Worm (Caenorhabditis elegans) whole organism, L4 larva: ENCODE measurements around the gene bec-1.

Experiments
- F44E2.7 ChIP-seq: fragments of 200-800 bp; sonication (Bioruptor generic); IDR thresholded peaks from 2 replicates; pipeline ENCODE4 v2.1.2; 2022; ENCODE audit warnings: missing genetic modification characterization, missing compliant biosample characterization
- T20F7.1 ChIP-seq: fragments of 200-800 bp; sonication (Bioruptor generic); optimal IDR thresholded peaks from 2 replicates; lab custom pipeline; 2018; ENCODE audit warnings: mild to moderate bottlenecking, missing genetic modification characterization, missing compliant biosample characterization
- Y48G9A.11 ChIP-seq: fragments of 200-800 bp; sonication (Bioruptor generic); IDR thresholded peaks from 2 replicates; pipeline ENCODE4 v1.3.6; 2022; ENCODE audit warnings: missing genetic modification reagents, missing genetic modification characterization, missing compliant biosample characterization
- Y75B8A.6 ChIP-seq: fragments of 200-800 bp; sonication (Bioruptor generic); IDR thresholded peaks from 2 replicates; pipeline ENCODE4 v1.3.6; 2022; ENCODE audit warnings: missing genetic modification reagents, missing genetic modification characterization, missing compliant biosample characterization
- arid-1 ChIP-seq: fragments of 200-800 bp; sonication (Bioruptor generic); conservative IDR thresholded peaks from 2 replicates; pipeline ENCODE4 v1.3.6; 2022; ENCODE audit warnings: missing genetic modification reagents, missing genetic modification characterization, missing compliant biosample characterization
- ceh-28 ChIP-seq: fragments of 150-350 bp; optimal IDR thresholded peaks from 2 replicates; lab custom pipeline; 2014; ENCODE audit warnings: missing biosample characterization, missing genetic modification reagents, missing genetic modification characterization
- daf-19 ChIP-seq: fragments of 200-800 bp; sonication (Bioruptor generic); conservative IDR thresholded peaks from 2 replicates; pipeline ENCODE4 v1.3.6; 2022; ENCODE audit warnings: missing genetic modification characterization, missing compliant biosample characterization
- dmd-6 ChIP-seq: fragments of 200-800 bp; sonication (Bioruptor generic); IDR thresholded peaks from 2 replicates; pipeline ENCODE4 v1.3.6; 2022; ENCODE audit warnings: missing genetic modification reagents, missing genetic modification characterization, missing compliant biosample characterization
- dpl-1 ChIP-seq: fragments of 150-350 bp; optimal IDR thresholded peaks from 2 replicates; lab custom pipeline; 2014; ENCODE audit warnings: missing biosample characterization, missing genetic modification reagents, missing genetic modification characterization
- hlh-30 ChIP-seq: sonication (generic microtip); optimal IDR thresholded peaks from 2 replicates; lab custom pipeline; 2017; ENCODE audit warnings: antibody characterized with exemption, mild to moderate bottlenecking, missing genetic modification characterization, missing compliant biosample characterization; ENCODE audit not compliant: insufficient read depth
- lim-7 ChIP-seq: fragments of 200-800 bp; sonication (Bioruptor generic); IDR thresholded peaks from 2 replicates; pipeline ENCODE4 v1.3.6; 2022; ENCODE audit warnings: missing genetic modification characterization, missing compliant biosample characterization
- madf-5 ChIP-seq, 2 experiments: fragments of 200-800 bp; sonication (Bioruptor generic); IDR thresholded peaks; 2 replicates each; pipeline ENCODE4 v1.3.6; 2022; ENCODE audit warnings: missing compliant biosample characterization in 2 of 2, missing genetic modification characterization in 2 of 2
- mes-2 ChIP-seq: sonication (generic microtip); optimal IDR thresholded peaks from 2 replicates; lab custom pipeline; 2016; ENCODE audit warnings: missing genotype, mild to moderate bottlenecking, missing genetic modification characterization, missing compliant biosample characterization; ENCODE audit not compliant: poor library complexity, severe bottlenecking
- nhr-25 ChIP-seq: sonication (generic microtip); optimal IDR thresholded peaks from 2 replicates; lab custom pipeline; 2017; ENCODE audit warnings: missing genetic modification characterization, mild to moderate bottlenecking, missing compliant biosample characterization, antibody characterized with exemption, moderate library complexity, borderline replicate concordance; ENCODE audit not compliant: insufficient read depth
- nhr-76 ChIP-seq: fragments of 150-350 bp; optimal IDR thresholded peaks from 2 replicates; lab custom pipeline; 2014; ENCODE audit warnings: missing biosample characterization, missing genetic modification characterization
- pha-4 ChIP-seq, 2 experiments: fragments of 150-350 bp in 1 of 2; fragments of 200-800 bp in 1 of 2; sonication (Bioruptor generic) in 1 of 2; IDR thresholded peaks in 1 of 2; optimal IDR thresholded peaks in 1 of 2; 2 replicates each; pipeline versions ENCODE4 v1.3.6 to Lab custom; 2014 to 2022; ENCODE audit warnings: missing genetic modification characterization in 2 of 2, missing genetic modification reagents in 2 of 2, missing biosample characterization in 1 of 2, missing compliant biosample characterization in 1 of 2
- tag-97 ChIP-seq: fragments of 200-800 bp; sonication (Bioruptor generic); IDR thresholded peaks from 2 replicates; pipeline ENCODE4 v1.3.6; 2022; ENCODE audit warnings: missing genetic modification characterization, missing compliant biosample characterization
- tra-1 ChIP-seq: fragments of 200-800 bp; sonication (Bioruptor generic); IDR thresholded peaks from 2 replicates; pipeline ENCODE4 v1.3.6; 2022; ENCODE audit warnings: missing genetic modification reagents, missing genetic modification characterization, missing compliant biosample characterization
- unc-130 ChIP-seq: sonication (generic microtip); optimal IDR thresholded peaks from 2 replicates; lab custom pipeline; 2016; ENCODE audit warnings: missing genetic modification reagents, missing genetic modification characterization, missing compliant biosample characterization
- unc-62 ChIP-seq, 3 experiments: fragments of 150-350 bp in 1 of 3; sonication (generic microtip); optimal IDR thresholded peaks in 2 of 3; peaks in 1 of 3; 1 replicate in 1 of 3; 2 replicates in 2 of 3; lab custom pipeline; 2014 to 2017; ENCODE audit warnings: missing biosample characterization in 3 of 3, missing genetic modification characterization in 3 of 3, missing genetic modification reagents in 3 of 3, missing genotype in 1 of 3
- vab-7 ChIP-seq: fragments of 200-800 bp; sonication (Bioruptor generic); IDR thresholded peaks from 2 replicates; pipeline ENCODE4 v1.3.6; 2022; ENCODE audit warnings: missing genetic modification reagents, missing genetic modification characterization, missing compliant biosample characterization
- zag-1 ChIP-seq: fragments of 150-350 bp; optimal IDR thresholded peaks from 2 replicates; lab custom pipeline; 2014; ENCODE audit warnings: missing biosample characterization, missing genetic modification characterization
- zfp-2 ChIP-seq: sonication (generic microtip); optimal IDR thresholded peaks from 2 replicates; lab custom pipeline; 2016; ENCODE audit warnings: mild to moderate bottlenecking, missing genetic modification characterization, missing compliant biosample characterization

The bec-1 gene

DNA sequence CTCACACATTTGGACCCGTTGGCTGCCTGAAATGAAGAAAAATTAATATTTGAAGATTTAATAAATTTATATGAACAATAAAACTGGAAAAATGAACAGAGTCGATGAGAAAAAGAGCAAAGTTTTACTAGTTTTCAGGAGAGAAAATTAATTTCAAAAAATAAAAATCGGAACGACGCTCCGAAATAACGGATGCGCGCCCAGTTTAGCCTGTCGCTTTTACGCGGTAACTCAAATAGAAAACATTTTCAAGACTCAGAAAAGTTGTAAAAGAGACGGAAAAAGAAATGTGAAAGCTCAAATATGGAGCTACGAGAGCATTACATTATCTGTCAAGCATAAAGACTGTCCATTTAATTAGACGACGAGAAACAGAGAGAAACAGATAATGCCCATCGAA, 39.2 kb upstream of the bec-1 start, which contains the start of the genes C55C3.73 and perm-5:
Gene C55C3.73 (minus strand): TSS at position 9 of the 400 bp plus-strand sequence.
Gene perm-5 (minus strand): TSS at position 26 of the 400 bp plus-strand sequence.
- TF ChIP-seq nhr-76 (tag; lab: Kevin White, UChicago): no peak
- TF ChIP-seq Y48G9A.11: peak; percentile 94
- peak; percentile 10 for TF ChIP-seq T20F7.1 (GFP tag; lab: Kevin White, UChicago)
- TF ChIP-seq, all 104 proteins: peak for 2

DNA sequence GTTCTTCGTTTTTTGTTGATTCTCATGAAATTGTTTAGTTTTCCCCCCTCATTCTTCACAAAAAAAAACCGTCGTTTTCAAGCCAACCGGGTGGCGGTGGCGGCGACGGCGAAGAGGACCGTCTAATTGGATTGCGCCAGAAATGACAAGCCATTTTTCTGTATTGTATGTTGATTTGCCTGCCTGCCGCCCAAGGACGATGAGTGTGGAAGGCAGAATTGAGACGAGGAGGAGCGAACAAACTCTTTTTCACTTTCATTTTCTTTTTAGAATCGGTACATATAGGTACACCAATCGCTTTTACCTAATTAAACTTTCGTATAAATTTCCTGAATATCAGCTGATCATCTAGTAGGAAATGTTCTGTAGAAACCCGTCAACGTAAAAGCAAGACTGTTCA, 37.4 kb upstream of the bec-1 start:
- TF ChIP-seq dmd-6 (GFP tag; lab: Robert Waterston, UW): no peak
- TF ChIP-seq nhr-25 (tag; lab: Kevin White, UChicago): peak; percentile 17
- TF ChIP-seq zfp-2 (tag; lab: Kevin White, UChicago): no peak
- TF ChIP-seq tag-97 (GFP tag; lab: Robert Waterston, UW): no peak
- TF ChIP-seq, all 104 proteins: peak for 1

ce11 chrIV:5700372-5700771, 36.1 kb upstream of the bec-1 start:
- TF ChIP-seq pha-4 (GFP tag; IDR thresholded peaks at IDR 0.05; lab: Robert Waterston, UW) (no peak), pha-4 (tag; optimal IDR thresholded peaks at IDR 0.05; lab: Kevin White, UChicago) (no peak), dpl-1 (no peak), Y75B8A.6 (GFP tag; lab: Robert Waterston, UW) (no peak), nhr-25 (tag; lab: Kevin White, UChicago) (peak; percentile 10), vab-7 (GFP tag; lab: Robert Waterston, UW) (no peak), zag-1 (tag; lab: Kevin White, UChicago) (no peak), daf-19 (GFP tag; lab: Robert Waterston, UW) (no peak), zfp-2 (tag; lab: Kevin White, UChicago) (no peak), unc-62 (GFP tag; optimal IDR thresholded peaks at IDR 0.05 in 1 of 2; lab: Kevin White, UChicago) (peak in 1 of 2 experiments; percentile 85), unc-62 (tag; optimal IDR thresholded peaks at IDR 0.05; lab: Kevin White, UChicago) (no peak)

ce11 chrIV:5691189-5691588, 27.0 kb upstream of the bec-1 start:
- TF ChIP-seq tra-1 (GFP tag; lab: Robert Waterston, UW) (0 out of 2 replicates have a peak, but pooled peaks have one; percentile 31), lim-7 (GFP tag; lab: Robert Waterston, UW) (0 out of 2 replicates have a peak, but pooled peaks have one; percentile 53), madf-5 (GFP tag; IDR thresholded peaks at IDR 0.05; lab: Robert Waterston, UW) (0 out of 4 replicates have a peak, but pooled peaks of 1 of the 2 experiments have one; percentile 5)

DNA sequence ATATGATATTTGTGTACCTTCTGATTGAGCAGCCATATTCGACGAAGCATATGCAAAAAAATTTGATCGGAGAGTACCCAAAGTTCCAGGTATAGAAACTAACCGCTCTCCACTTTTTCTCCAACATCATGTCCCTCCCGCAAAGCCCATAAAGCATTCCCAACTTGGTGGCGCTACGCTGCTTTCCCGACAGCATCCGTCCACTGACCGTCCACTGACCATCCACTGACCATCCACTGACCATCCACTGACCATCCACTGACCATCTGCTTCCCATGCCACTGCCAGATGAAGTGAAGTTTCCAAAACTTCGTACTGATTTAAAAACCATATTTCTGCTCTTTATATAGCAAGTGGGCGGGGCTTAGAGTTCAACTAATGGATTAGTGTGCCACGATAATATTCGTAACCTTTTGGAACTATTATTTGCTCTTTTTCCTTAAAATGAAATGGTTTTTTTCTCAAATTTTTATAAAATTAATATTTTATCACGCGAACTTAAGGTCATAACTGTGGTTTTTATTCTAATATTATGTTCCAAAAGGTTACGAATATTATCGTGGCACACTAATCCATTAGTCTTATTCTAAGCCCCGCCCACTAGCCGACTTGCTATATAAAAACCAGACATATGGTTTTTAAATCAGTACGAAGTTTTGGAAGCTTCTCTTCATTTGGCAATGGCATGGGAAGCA, 26.3 kb upstream of the bec-1 start, which contains the start of gene C55C3.8:
Gene C55C3.8 (plus strand): TSS at position 645 of the 695 bp plus-strand sequence.
- no peak for TF ChIP-seq mes-2 (tag; lab: Kevin White, UChicago)
- TF ChIP-seq unc-62 (GFP tag; optimal IDR thresholded peaks at IDR 0.05 in 1 of 2; lab: Kevin White, UChicago): peak in 1 of 2 experiments; percentile 94
- no peak for TF ChIP-seq unc-62 (tag; optimal IDR thresholded peaks at IDR 0.05; lab: Kevin White, UChicago)
- TF ChIP-seq arid-1 (GFP tag; lab: Robert Waterston, UW): no peak

DNA sequence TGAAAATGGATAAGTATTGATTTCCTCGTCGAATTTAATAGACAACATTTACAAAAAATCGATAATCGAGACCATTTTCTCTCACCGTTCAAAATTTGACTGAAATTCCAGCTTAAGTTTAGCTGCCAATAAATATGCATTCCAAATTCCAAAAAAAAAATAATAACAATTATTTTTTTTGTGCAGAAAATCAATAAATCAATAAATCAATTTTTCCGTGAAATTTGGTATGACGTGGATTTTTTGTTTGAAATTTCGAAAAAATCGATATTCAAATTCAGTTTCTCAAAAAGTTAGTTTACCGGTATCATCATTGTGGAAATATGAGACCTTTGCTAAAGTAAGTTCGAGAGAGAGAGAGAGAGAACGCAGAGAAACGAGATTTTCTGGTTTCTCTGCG, 20.8 kb upstream of the bec-1 start, which contains the start of gene C55C3.3:
Gene C55C3.3 (plus strand): TSS at position 274 of the 400 bp plus-strand sequence.
- no peak for TF ChIP-seq unc-130
- peak; percentile 99 for TF ChIP-seq ceh-28 (tag; lab: Kevin White, UChicago)

DNA sequence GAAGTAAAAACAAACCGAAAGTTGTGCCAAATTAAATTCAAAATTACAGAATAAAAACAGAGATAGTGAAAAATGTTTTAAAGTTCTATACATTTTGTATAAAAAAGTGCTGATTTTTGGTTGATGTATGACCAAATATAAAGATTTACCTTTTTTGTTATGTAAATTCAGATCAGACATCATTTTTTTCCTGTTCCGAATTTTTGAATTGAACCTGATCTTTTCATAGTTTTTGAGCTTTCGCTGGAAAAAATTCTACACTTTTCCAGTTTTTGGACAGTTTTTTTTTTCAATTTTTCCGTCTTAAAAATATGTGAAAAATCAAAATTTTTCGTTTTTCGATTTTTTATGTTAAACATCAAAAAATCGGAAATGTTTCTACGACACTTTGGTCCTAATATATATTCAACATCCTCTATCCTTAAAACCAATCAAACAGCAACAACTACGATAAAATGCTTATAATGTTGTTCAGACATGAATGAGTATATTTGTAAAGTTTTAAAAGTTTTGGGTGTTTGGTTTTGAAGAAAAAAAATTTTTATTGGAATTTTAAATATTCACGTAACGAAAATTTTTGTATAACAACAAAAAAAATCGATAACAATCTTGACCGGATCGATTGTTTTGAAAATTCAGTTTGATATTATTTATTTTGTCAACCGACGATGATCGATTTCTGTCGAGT, 18.5 kb upstream of the bec-1 start, which contains the start of the genes C55C3.7 and C55C3.6:
Gene C55C3.7 (minus strand): TSS at position 101 of the 688 bp plus-strand sequence.
Gene C55C3.6 (plus strand): TSS at position 638 of the 688 bp plus-strand sequence.
- TF ChIP-seq F44E2.7 (GFP tag; lab: Robert Waterston, UW): no peak
- TF ChIP-seq hlh-30 (tag; lab: Kevin White, UChicago): no peak
